Worm (Caenorhabditis elegans) whole organism, L2 larva: ENCODE results near the gene F31E8.5.

Experiments
- C34F6.9 ChIP-seq: fragments of 150-350 bp; optimal IDR thresholded peaks from 2 replicates; lab custom pipeline; 2014; ENCODE audit warnings: missing biosample characterization, missing genetic modification characterization
- F13H6.1 ChIP-seq: sonication (generic microtip); optimal IDR thresholded peaks from 2 replicates; lab custom pipeline; 2016; ENCODE audit warnings: missing genetic modification characterization, missing compliant biosample characterization
- ZK546.5 ChIP-seq: sonication (generic microtip); optimal IDR thresholded peaks from 2 replicates; lab custom pipeline; 2017; ENCODE audit warnings: missing biosample characterization, missing genetic modification characterization
- aly-2 ChIP-seq: fragments of 150-350 bp; optimal IDR thresholded peaks from 2 replicates; lab custom pipeline; 2014; ENCODE audit warnings: missing biosample characterization, missing genetic modification characterization
- ama-1 ChIP-seq: fragments of 150-350 bp; optimal IDR thresholded peaks from 2 replicates; lab custom pipeline; 2018; ENCODE audit warnings: inconsistent platforms
- blmp-1 ChIP-seq: sonication (generic microtip); optimal IDR thresholded peaks from 2 replicates; lab custom pipeline; 2017; ENCODE audit warnings: missing genetic modification characterization, mild to moderate bottlenecking, missing compliant biosample characterization, antibody characterized with exemption, moderate library complexity; ENCODE audit not compliant: insufficient read depth
- ceh-16 ChIP-seq: fragments of 150-350 bp; optimal IDR thresholded peaks from 2 replicates; lab custom pipeline; 2014; ENCODE audit warnings: missing biosample characterization, missing genetic modification characterization
- ceh-82 ChIP-seq: fragments of 150-350 bp; optimal IDR thresholded peaks from 2 replicates; lab custom pipeline; 2014; ENCODE audit warnings: missing biosample characterization, missing genetic modification characterization
- crh-2 ChIP-seq: sonication (generic microtip); optimal IDR thresholded peaks from 2 replicates; lab custom pipeline; 2017; ENCODE audit warnings: missing biosample characterization, missing genetic modification characterization
- dmd-4 ChIP-seq: sonication (generic microtip); optimal IDR thresholded peaks from 2 replicates; lab custom pipeline; 2017; ENCODE audit warnings: missing biosample characterization, missing genetic modification characterization
- egl-27 ChIP-seq: sonication (generic microtip); optimal IDR thresholded peaks from 3 replicates; lab custom pipeline; 2017; ENCODE audit warnings: missing biosample characterization, missing genetic modification reagents, missing genetic modification characterization
- fos-1 ChIP-seq: fragments of 150-350 bp; optimal IDR thresholded peaks from 2 replicates; lab custom pipeline; 2014; ENCODE audit warnings: missing biosample characterization, missing genetic modification characterization
- gmeb-1 ChIP-seq: fragments of 150-350 bp; optimal IDR thresholded peaks from 2 replicates; lab custom pipeline; 2014; ENCODE audit warnings: missing biosample characterization, missing genetic modification characterization
- lsy-2 ChIP-seq, 2 experiments: fragments of 150-350 bp in 1 of 2; sonication (generic microtip) in 1 of 2; optimal IDR thresholded peaks; 2 replicates each; lab custom pipeline; 2014 to 2017; ENCODE audit warnings: missing biosample characterization in 2 of 2, missing genetic modification characterization in 2 of 2
- mab-5 ChIP-seq: fragments of 150-350 bp; optimal IDR thresholded peaks from 2 replicates; lab custom pipeline; 2014; ENCODE audit warnings: missing biosample characterization, missing genetic modification characterization
- mbf-1 ChIP-seq: sonication (generic microtip); optimal IDR thresholded peaks from 2 replicates; lab custom pipeline; 2017; ENCODE audit warnings: missing biosample characterization, missing genetic modification characterization
- mdl-1 ChIP-seq, 2 experiments: fragments of 150-350 bp in 1 of 2; sonication (generic microtip) in 1 of 2; optimal IDR thresholded peaks; 2 replicates each; lab custom pipeline; 2017; ENCODE audit warnings: missing biosample characterization in 2 of 2, missing genetic modification characterization in 2 of 2
- nhr-10 ChIP-seq: sonication (generic microtip); optimal IDR thresholded peaks from 2 replicates; lab custom pipeline; 2017; ENCODE audit warnings: missing biosample characterization, missing genetic modification characterization
- nhr-11 ChIP-seq: fragments of 150-350 bp; optimal IDR thresholded peaks from 2 replicates; lab custom pipeline; 2014; ENCODE audit warnings: missing biosample characterization, missing genetic modification characterization
- nhr-129 ChIP-seq: fragments of 150-350 bp; optimal IDR thresholded peaks from 2 replicates; lab custom pipeline; 2014; ENCODE audit warnings: missing biosample characterization, missing genetic modification characterization
- nhr-21 ChIP-seq: fragments of 150-350 bp; optimal IDR thresholded peaks from 2 replicates; lab custom pipeline; 2014; ENCODE audit warnings: missing biosample characterization, missing genetic modification characterization
- nhr-23 ChIP-seq: fragments of 150-350 bp; optimal IDR thresholded peaks from 2 replicates; lab custom pipeline; 2014; ENCODE audit warnings: missing biosample characterization, missing genetic modification reagents, missing genetic modification characterization
- nhr-25 ChIP-seq: fragments of 150-350 bp; sonication (generic microtip); optimal IDR thresholded peaks from 3 replicates; lab custom pipeline; 2014; ENCODE audit warnings: missing biosample characterization, missing genetic modification characterization
- nhr-6 ChIP-seq: fragments of 150-350 bp; optimal IDR thresholded peaks from 2 replicates; lab custom pipeline; 2014; ENCODE audit warnings: missing biosample characterization, missing genetic modification characterization
- sem-4 ChIP-seq: fragments of 150-350 bp; optimal IDR thresholded peaks from 2 replicates; lab custom pipeline; 2014; ENCODE audit warnings: missing biosample characterization, missing genetic modification reagents, missing genetic modification characterization
- skn-1 ChIP-seq: sonication (generic microtip); optimal IDR thresholded peaks from 2 replicates; lab custom pipeline; 2017; ENCODE audit warnings: missing biosample characterization, missing genetic modification characterization
- sma-3 ChIP-seq: sonication (generic microtip); optimal IDR thresholded peaks from 2 replicates; lab custom pipeline; 2016; ENCODE audit warnings: missing genetic modification reagents, missing genetic modification characterization, missing compliant biosample characterization
- sma-9 ChIP-seq, 2 experiments: fragments of 150-350 bp in 1 of 2; sonication (generic microtip) in 1 of 2; optimal IDR thresholded peaks; 2 replicates each; lab custom pipeline; 2014 to 2016; ENCODE audit warnings: missing genetic modification characterization in 2 of 2, mild to moderate bottlenecking in 1 of 2, missing biosample characterization in 1 of 2, missing compliant biosample characterization in 1 of 2, missing genetic modification reagents in 1 of 2, moderate library complexity in 1 of 2
- unc-39 ChIP-seq: fragments of 150-350 bp; optimal IDR thresholded peaks from 2 replicates; lab custom pipeline; 2014; ENCODE audit warnings: missing biosample characterization, missing genetic modification characterization
- unc-55 ChIP-seq: fragments of 150-350 bp; sonication (generic microtip); optimal IDR thresholded peaks from 3 replicates; lab custom pipeline; 2014; ENCODE audit warnings: missing biosample characterization, missing genetic modification reagents, missing genetic modification characterization
- unc-62 ChIP-seq: fragments of 150-350 bp; optimal IDR thresholded peaks from 2 replicates; lab custom pipeline; 2014; ENCODE audit warnings: missing biosample characterization, missing genetic modification reagents, missing genetic modification characterization
- zag-1 ChIP-seq: fragments of 150-350 bp; optimal IDR thresholded peaks from 2 replicates; lab custom pipeline; 2014; ENCODE audit warnings: missing biosample characterization, missing genetic modification characterization

F31E8.5 gene

ce11 chrII:6825732-6826131, 18.7 kb upstream of the F31E8.5 start:
- TF ChIP-seq sma-3 (peak; percentile 41), sem-4 (tag; lab: Kevin White, UChicago) (peak; percentile 83), ceh-16 (tag; lab: Kevin White, UChicago) (peak; percentile 78), mdl-1 (tag; optimal IDR thresholded peaks at IDR 0.05; lab: Kevin White, UChicago) (peak; percentile 21 to 24), C34F6.9 (tag; lab: Kevin White, UChicago) (no peak), nhr-21 (tag; lab: Kevin White, UChicago) (peak; percentile 74), nhr-11 (tag; lab: Kevin White, UChicago) (no peak), lsy-2 (tag; optimal IDR thresholded peaks at IDR 0.05; lab: Kevin White, UChicago) (peak in 1 of 2 experiments; percentile 42), crh-2 (peak; percentile 29), unc-62 (GFP tag; lab: Kevin White, UChicago) (peak; percentile 25), blmp-1 (tag; lab: Kevin White, UChicago) (peak; percentile 90), sma-9 (GFP tag; optimal IDR thresholded peaks at IDR 0.05; lab: Kevin White, UChicago) (peak; percentile 82), sma-9 (tag; optimal IDR thresholded peaks at IDR 0.05; lab: Kevin White, UChicago) (no peak), nhr-6 (tag; lab: Kevin White, UChicago) (peak; percentile 34), mab-5 (peak; percentile 91), F13H6.1 (peak; percentile 52), nhr-25 (tag; lab: Kevin White, UChicago) (peak; percentile 54), ama-1 (lab: Kevin White, UChicago) (no peak), nhr-23 (tag; lab: Kevin White, UChicago) (no peak), ZK546.5 (tag; lab: Kevin White, UChicago) (no peak), zag-1 (no peak), egl-27 (tag; lab: Kevin White, UChicago) (peak; percentile 41)

ce11 chrII:6824524-6824923, 17.5 kb upstream of the F31E8.5 start:
- TF ChIP-seq ZK546.5 (tag; lab: Kevin White, UChicago) (no peak), skn-1 (no peak), nhr-129 (tag; lab: Kevin White, UChicago) (peak; percentile 14), nhr-21 (tag; lab: Kevin White, UChicago) (peak; percentile 33), sma-3 (no peak), C34F6.9 (tag; lab: Kevin White, UChicago) (peak; percentile 11), nhr-25 (tag; lab: Kevin White, UChicago) (no peak), fos-1 (tag; lab: Kevin White, UChicago) (peak; percentile 92), unc-39 (tag; lab: Kevin White, UChicago) (no peak), ceh-82 (tag; lab: Kevin White, UChicago) (no peak), sem-4 (tag; lab: Kevin White, UChicago) (no peak), aly-2 (tag; lab: Kevin White, UChicago) (no peak), mdl-1 (tag; optimal IDR thresholded peaks at IDR 0.05; lab: Kevin White, UChicago) (peak in 1 of 2 experiments; percentile 15), unc-62 (GFP tag; lab: Kevin White, UChicago) (no peak), F13H6.1 (peak; percentile 32), ama-1 (lab: Kevin White, UChicago) (no peak), sma-9 (GFP tag; optimal IDR thresholded peaks at IDR 0.05; lab: Kevin White, UChicago) (peak; percentile 82), sma-9 (tag; optimal IDR thresholded peaks at IDR 0.05; lab: Kevin White, UChicago) (no peak), dmd-4 (tag; lab: Kevin White, UChicago) (no peak), mbf-1 (tag; lab: Kevin White, UChicago) (no peak), lsy-2 (tag; optimal IDR thresholded peaks at IDR 0.05; lab: Kevin White, UChicago) (no peak), nhr-10 (tag; lab: Kevin White, UChicago) (no peak)

ce11 chrII:6823912-6824311, 16.9 kb upstream of the F31E8.5 start:
- TF ChIP-seq mdl-1 (tag; optimal IDR thresholded peaks at IDR 0.05; lab: Kevin White, UChicago) (peak in 1 of 2 experiments; percentile 14), F13H6.1 (peak; percentile 75), sma-3 (peak; percentile 12), blmp-1 (tag; lab: Kevin White, UChicago) (peak; percentile 18), nhr-129 (tag; lab: Kevin White, UChicago) (peak; percentile 12), gmeb-1 (no peak), crh-2 (no peak), nhr-6 (tag; lab: Kevin White, UChicago) (peak; percentile 33), dmd-4 (tag; lab: Kevin White, UChicago) (no peak), aly-2 (tag; lab: Kevin White, UChicago) (no peak), nhr-21 (tag; lab: Kevin White, UChicago) (no peak), C34F6.9 (tag; lab: Kevin White, UChicago) (peak; percentile 64), egl-27 (tag; lab: Kevin White, UChicago) (peak; percentile 60), sem-4 (tag; lab: Kevin White, UChicago) (peak; percentile 65), ceh-16 (tag; lab: Kevin White, UChicago) (peak; percentile 0), unc-55 (GFP tag; lab: Kevin White, UChicago) (peak; percentile 68), mab-5 (peak; percentile 45), nhr-10 (tag; lab: Kevin White, UChicago) (no peak), fos-1 (tag; lab: Kevin White, UChicago) (peak; percentile 31), nhr-23 (tag; lab: Kevin White, UChicago) (no peak), nhr-25 (tag; lab: Kevin White, UChicago) (peak; percentile 52), sma-9 (GFP tag; optimal IDR thresholded peaks at IDR 0.05; lab: Kevin White, UChicago) (peak; percentile 82), sma-9 (tag; optimal IDR thresholded peaks at IDR 0.05; lab: Kevin White, UChicago) (no peak), zag-1 (no peak), lsy-2 (tag; optimal IDR thresholded peaks at IDR 0.05; lab: Kevin White, UChicago) (peak in 1 of 2 experiments; percentile 55)
